Worm (Caenorhabditis elegans): ENCODE results near the gene F35F10.7.

The F35F10.7 gene

DNA sequence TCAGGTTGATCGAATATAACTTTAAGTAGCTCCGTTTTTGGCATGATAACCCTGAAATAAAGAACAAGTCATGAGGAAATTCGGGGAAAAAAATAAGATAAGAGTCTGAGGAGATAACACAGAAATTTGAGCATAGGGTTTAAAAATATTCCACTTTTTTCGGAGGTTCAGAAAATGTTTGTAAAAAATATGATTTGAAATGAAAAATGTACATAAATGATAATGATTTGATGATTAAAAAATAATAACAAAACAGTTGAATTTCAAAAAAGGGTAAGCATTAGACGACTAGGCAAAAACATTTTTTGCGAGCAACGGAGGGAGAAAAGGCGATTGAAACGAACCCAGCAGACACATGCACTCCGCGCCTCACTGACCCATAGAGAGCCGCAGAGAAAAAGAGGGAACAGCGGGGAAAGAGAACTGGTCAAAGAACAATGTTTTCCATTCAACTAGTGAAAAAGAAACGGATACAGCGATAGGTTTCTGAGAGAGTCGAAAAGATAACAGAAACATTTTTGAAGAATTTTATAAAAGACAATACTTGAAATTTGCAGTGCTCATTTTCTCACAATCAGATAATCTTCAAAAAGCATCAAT, 24.9 kb upstream of the F35F10.7 start, which contains the start of gene arrd-18 (continued):
- TF ChIP-seq lin-14 (GFP tag; optimal IDR thresholded peaks at IDR 0.05) (peak; percentile 92), efl-1 (optimal IDR thresholded peaks at IDR 0.05) (peak in 1 of 2 experiments; percentile 19), efl-1 (GFP tag; optimal IDR thresholded peaks at IDR 0.05 in 1 of 2) (peak in 1 of 2 experiments; percentile 67), lsy-2 (tag; optimal IDR thresholded peaks at IDR 0.05) (peak in 1 of 2 experiments; percentile 3)

DNA sequence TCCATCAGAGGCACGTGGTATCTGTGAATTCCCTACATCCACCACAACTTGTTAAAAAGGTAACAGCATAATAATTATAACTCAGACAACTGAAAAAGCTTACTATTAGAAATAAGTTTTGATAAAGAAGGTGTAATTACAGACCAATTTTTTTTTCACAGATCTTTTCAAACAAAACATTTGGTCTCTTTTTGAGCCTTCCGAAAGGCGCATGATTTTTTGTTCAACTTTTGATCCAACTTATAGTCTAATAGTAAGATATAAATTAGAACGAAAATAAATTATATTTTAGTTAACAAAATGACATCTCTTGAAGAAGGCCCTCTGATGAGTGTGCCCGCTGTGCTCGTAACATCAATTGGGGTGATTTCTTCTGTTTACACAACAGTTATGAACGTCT, 20.9 kb upstream of the F35F10.7 start, which contains the start of gene srbc-3:
TSS of gene srbc-3 (plus strand) at position 301 of the 400 bp plus-strand sequence.
- TF ChIP-seq nhr-85 (tag): peak; percentile 2
- no peak for TF ChIP-seq efl-3 (GFP tag; optimal IDR thresholded peaks at IDR 0.05)

DNA sequence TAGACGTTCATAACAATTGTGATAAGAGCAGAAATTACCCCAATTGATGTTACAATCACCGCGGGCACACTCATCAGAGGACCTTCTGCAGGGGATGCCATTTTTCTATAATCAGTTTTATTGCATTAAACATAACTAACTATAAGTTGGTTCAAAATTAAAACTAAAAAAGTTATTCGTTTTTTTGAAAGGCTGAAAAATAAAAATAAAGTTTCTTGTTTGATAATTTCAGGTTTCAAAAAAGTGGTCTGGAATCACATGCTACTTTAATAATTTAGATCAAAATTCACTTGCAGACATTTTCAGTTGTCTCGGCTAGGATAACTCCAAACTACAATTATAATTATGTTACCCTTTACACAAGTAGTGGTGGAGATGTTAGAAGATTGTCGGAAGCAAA, 14.7 kb upstream of the F35F10.7 start, which contains the start of gene srbc-1:
TSS of gene srbc-1 (minus strand) at position 101 of the 400 bp plus-strand sequence.
- TF ChIP-seq dsc-1 (tag; optimal IDR thresholded peaks at IDR 0.05): no peak
- TF ChIP-seq C16A3.4 (tag; optimal IDR thresholded peaks at IDR 0.05): no peak
- TF ChIP-seq ztf-4 (tag; optimal IDR thresholded peaks at IDR 0.05): no peak
- no peak for TF ChIP-seq elt-3 (tag; optimal IDR thresholded peaks at IDR 0.05)
- no peak for TF ChIP-seq grh-1 (GFP tag; IDR thresholded peaks at IDR 0.05)
- no peak for TF ChIP-seq tlp-1 (tag; optimal IDR thresholded peaks at IDR 0.05)
- TF ChIP-seq pax-3 (tag; optimal IDR thresholded peaks at IDR 0.05): no peak
- TF ChIP-seq efl-3 (GFP tag; optimal IDR thresholded peaks at IDR 0.05): no peak
- no peak for TF ChIP-seq nhr-20 (tag; optimal IDR thresholded peaks at IDR 0.05)
- no peak for TF ChIP-seq tbx-2 (tag; optimal IDR thresholded peaks at IDR 0.05)
- TF ChIP-seq aly-2 (tag; optimal IDR thresholded peaks at IDR 0.05): no peak
- no peak for TF ChIP-seq lin-15B (tag; optimal IDR thresholded peaks at IDR 0.05)
- no peak for TF ChIP-seq pag-3 (tag; optimal IDR thresholded peaks at IDR 0.05; ENCODE audit: borderline replicate concordance, insufficient read depth)
- TF ChIP-seq hlh-17 (GFP tag; optimal IDR thresholded peaks at IDR 0.05; ENCODE audit: borderline replicate concordance): no peak
- no peak for TF ChIP-seq lsy-2 (tag; optimal IDR thresholded peaks at IDR 0.05)

DNA sequence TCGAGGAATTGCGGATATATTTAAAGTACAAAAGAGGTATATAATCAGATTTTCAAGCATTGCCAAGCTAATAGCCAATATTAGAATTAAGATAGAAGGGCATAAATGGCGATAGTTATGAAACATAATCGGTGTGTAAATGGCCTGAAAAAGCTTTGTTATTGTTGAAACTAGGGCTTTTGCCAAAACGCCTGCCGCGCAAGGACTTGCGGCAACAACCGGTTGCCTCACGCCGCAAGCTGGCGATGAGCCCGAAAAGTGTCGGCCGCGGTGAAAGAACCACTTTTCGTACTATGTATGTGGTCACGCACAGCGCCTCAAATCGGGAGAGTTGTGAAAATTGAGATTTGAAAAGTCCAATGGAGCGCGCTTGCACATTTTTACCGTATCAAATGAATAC, 12.2 kb upstream of the F35F10.7 start:
- TF ChIP-seq unc-62 (GFP tag; optimal IDR thresholded peaks at IDR 0.05): no peak
- TF ChIP-seq nhr-19 (GFP tag; conservative IDR thresholded peaks at IDR 0.05): no peak
- TF ChIP-seq nhr-12 (tag; optimal IDR thresholded peaks at IDR 0.05): no peak
- no peak for TF ChIP-seq ceh-63 (GFP tag; optimal IDR thresholded peaks at IDR 0.05)
- TF ChIP-seq irx-1 (tag; optimal IDR thresholded peaks at IDR 0.05): no peak

DNA sequence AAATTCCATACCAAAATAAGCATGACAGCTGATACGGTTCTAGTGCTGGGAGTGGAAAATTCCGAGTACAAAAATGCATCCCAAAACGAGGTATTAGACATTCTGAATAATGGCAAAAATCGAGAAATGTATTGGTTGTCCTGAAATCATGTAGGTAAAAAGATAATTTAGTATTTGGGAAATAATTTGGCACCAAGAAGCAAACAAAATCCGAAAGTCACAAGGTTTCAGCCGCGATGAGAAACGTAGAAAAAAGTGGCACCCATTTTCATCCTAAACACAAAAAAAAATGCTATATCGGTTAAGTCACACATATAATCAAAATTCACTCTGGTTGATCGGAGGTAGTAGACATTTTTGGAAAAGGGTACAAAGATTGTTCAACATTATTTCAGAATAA, 10.5 kb upstream of the F35F10.7 start, which contains the start of gene srx-122:
TSS of gene srx-122 (minus strand) at position 101 of the 400 bp plus-strand sequence.
- TF ChIP-seq jun-1 (tag; optimal IDR thresholded peaks at IDR 0.05) (no peak), isw-1 (GFP tag; IDR thresholded peaks at IDR 0.05) (no peak), fkh-4 (tag; optimal IDR thresholded peaks at IDR 0.05; ENCODE audit: borderline replicate concordance) (no peak)

DNA sequence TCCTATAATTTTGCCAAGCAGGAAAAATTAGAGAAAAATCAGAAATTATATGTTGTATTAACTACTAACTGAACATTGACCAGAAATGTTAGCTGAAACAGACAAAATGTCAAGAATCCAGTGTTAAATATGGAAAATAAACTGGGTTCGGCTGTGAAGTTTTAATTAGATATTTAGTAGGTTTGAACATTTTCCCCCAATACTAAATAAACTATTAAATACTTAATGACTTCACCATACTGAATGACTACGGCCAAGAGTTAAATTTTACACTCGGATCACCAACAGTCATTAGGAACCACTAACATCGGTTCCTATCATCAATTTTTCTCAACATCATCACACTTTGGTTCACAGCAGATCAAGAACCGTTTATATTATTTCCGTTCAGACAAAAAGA, 8.1 kb upstream of the F35F10.7 start:
- TF ChIP-seq snu-23 (GFP tag; optimal IDR thresholded peaks at IDR 0.05) (no peak), rnt-1 (tag; optimal IDR thresholded peaks at IDR 0.05) (no peak), egl-13 (tag; optimal IDR thresholded peaks at IDR 0.05) (no peak), zip-4 (GFP tag; optimal IDR thresholded peaks at IDR 0.05) (no peak), lin-35 (GFP tag; optimal IDR thresholded peaks at IDR 0.05) (no peak), skn-1 (tag; optimal IDR thresholded peaks at IDR 0.05) (no peak), mep-1 (tag; optimal IDR thresholded peaks at IDR 0.05) (no peak), irx-1 (tag; optimal IDR thresholded peaks at IDR 0.05) (no peak), xbp-1 (tag; optimal IDR thresholded peaks at IDR 0.05) (no peak)

Data from whole organism, L1 larva.